Fruit fly (Drosophila melanogaster) whole organism, embryonic: Measurements from ENCODE around the gene beag.

Experiments
- Antp ChIP-seq: fragments of 200-800 bp; sonication (Bioruptor generic); optimal IDR thresholded peaks from 3 replicates; lab custom pipeline; 2016; ENCODE audit warnings: missing biosample characterization, missing genetic modification characterization
- Awh ChIP-seq: fragments of 200-800 bp; sonication (Bioruptor generic); IDR thresholded peaks from 2 replicates; pipeline ENCODE4, ENCODE4 v1.3.6; 2022; ENCODE audit warnings: missing biosample characterization, missing genetic modification characterization
- CG11247 ChIP-seq: fragments of 200-800 bp; sonication (Bioruptor generic); IDR thresholded peaks from 2 replicates; pipeline ENCODE4 v1.3.6; 2022; ENCODE audit warnings: missing biosample characterization, missing genetic modification characterization
- CG16815 ChIP-seq: fragments of 200-800 bp; sonication (Bioruptor generic); optimal IDR thresholded peaks from 3 replicates; lab custom pipeline; 2017; ENCODE audit warnings: missing biosample characterization, mild to moderate bottlenecking, missing genetic modification characterization
- CG1792 ChIP-seq: fragments of 200-800 bp; sonication (Bioruptor generic); optimal IDR thresholded peaks from 2 replicates; lab custom pipeline; 2016; ENCODE audit warnings: missing biosample characterization, missing genetic modification characterization
- CG2199 ChIP-seq: fragments of 200-800 bp; sonication (Bioruptor generic); IDR thresholded peaks from 3 replicates; pipeline ENCODE4 v1.3.6; 2022; ENCODE audit warnings: missing biosample characterization, missing genetic modification characterization
- CG2712 ChIP-seq: fragments of 200-800 bp; optimal IDR thresholded peaks from 3 replicates; lab custom pipeline; 2019; ENCODE audit warnings: missing biosample characterization, mild to moderate bottlenecking, missing genetic modification characterization, moderate library complexity
- CG3065 ChIP-seq: fragments of 200-800 bp; sonication (Bioruptor generic); optimal IDR thresholded peaks from 2 replicates; lab custom pipeline; 2016; ENCODE audit warnings: missing biosample characterization, missing genetic modification characterization
- CG32772 ChIP-seq: fragments of 200-800 bp; sonication (Bioruptor generic); IDR thresholded peaks from 2 replicates; pipeline ENCODE4 v1.3.6; 2022; ENCODE audit warnings: missing biosample characterization, missing genetic modification characterization
- CG33213 ChIP-seq: fragments of 200-800 bp; sonication (Bioruptor generic); optimal IDR thresholded peaks from 3 replicates; lab custom pipeline; 2016; ENCODE audit warnings: missing biosample characterization, missing genetic modification characterization
- CG3838 ChIP-seq: fragments of 200-800 bp; sonication (Bioruptor generic); optimal IDR thresholded peaks from 3 replicates; lab custom pipeline; 2016; ENCODE audit warnings: missing biosample characterization, missing genetic modification characterization
- CG42726 ChIP-seq: fragments of 200-800 bp; sonication (Bioruptor generic); IDR thresholded peaks from 2 replicates; pipeline ENCODE4 v1.3.6; 2022; ENCODE audit warnings: missing biosample characterization, missing genetic modification characterization; ENCODE audit not compliant: partially characterized antibody
- CG4360 ChIP-seq: fragments of 200-800 bp; sonication (Bioruptor generic); IDR thresholded peaks from 2 replicates; pipeline ENCODE4 v1.3.6; 2022; ENCODE audit warnings: missing biosample characterization, missing genetic modification characterization
- CG4424 ChIP-seq: fragments of 200-800 bp; sonication (Bioruptor generic); optimal IDR thresholded peaks from 3 replicates; lab custom pipeline; 2016; ENCODE audit warnings: missing biosample characterization, missing genetic modification characterization
- CG4730 ChIP-seq: fragments of 200-800 bp; sonication (Bioruptor generic); IDR thresholded peaks from 2 replicates; pipeline ENCODE4 v1.3.6; 2022; ENCODE audit warnings: missing biosample characterization, missing genetic modification characterization
- CG4854 ChIP-seq: fragments of 200-800 bp; sonication (Bioruptor generic); optimal IDR thresholded peaks from 2 replicates; lab custom pipeline; 2016; ENCODE audit warnings: missing biosample characterization, missing genetic modification characterization, inconsistent platforms
- CG5953 ChIP-seq: fragments of 200-800 bp; sonication (Bioruptor generic); IDR thresholded peaks from 2 replicates; pipeline ENCODE4 v1.3.6; 2022; ENCODE audit warnings: missing biosample characterization, missing genetic modification characterization
- CG6175 ChIP-seq: fragments of 200-800 bp; sonication (Bioruptor generic); IDR thresholded peaks from 3 replicates; pipeline ENCODE4 v1.3.6; 2022; ENCODE audit warnings: missing biosample characterization, missing genetic modification characterization
- CG7271 ChIP-seq: fragments of 200-800 bp; sonication (Bioruptor generic); optimal IDR thresholded peaks from 2 replicates; lab custom pipeline; 2018; ENCODE audit warnings: missing biosample characterization, mild to moderate bottlenecking, missing genetic modification characterization, moderate library complexity
- CG7963 ChIP-seq: fragments of 200-800 bp; sonication (Bioruptor generic); IDR thresholded peaks from 3 replicates; pipeline ENCODE4 v1.3.6; 2022; ENCODE audit warnings: missing biosample characterization, missing genetic modification characterization; ENCODE audit not compliant: partially characterized antibody
- CG8478 ChIP-seq: fragments of >200 bp; optimal IDR thresholded peaks from 2 replicates; lab custom pipeline; 2018
- CrebB ChIP-seq: fragments of 200-800 bp; sonication (Bioruptor generic); optimal IDR thresholded peaks from 3 replicates; lab custom pipeline; 2018; ENCODE audit warnings: missing biosample characterization, mild to moderate bottlenecking, missing genetic modification characterization
- Dad ChIP-seq: fragments of 200-800 bp; sonication (Bioruptor generic); optimal IDR thresholded peaks from 3 replicates; lab custom pipeline; 2016; ENCODE audit warnings: missing biosample characterization, missing genetic modification characterization
- Dfd ChIP-seq, 2 experiments: fragments of >200 bp; optimal IDR thresholded peaks; 2 replicates each; lab custom pipeline; 2017; ENCODE audit warnings: missing biosample characterization in 2 of 2, missing genetic modification characterization in 2 of 2
- HLH3B ChIP-seq: fragments of 200-800 bp; sonication (Bioruptor generic); IDR thresholded peaks from 2 replicates; pipeline ENCODE4 v1.3.6; 2022; ENCODE audit warnings: missing biosample characterization, missing genetic modification characterization
- Mad ChIP-seq: fragments of 200-800 bp; sonication (Bioruptor generic); optimal IDR thresholded peaks from 2 replicates; lab custom pipeline; 2016; ENCODE audit warnings: missing biosample characterization, missing genetic modification characterization
- NC2α ChIP-seq: fragments of 200-800 bp; sonication (Bioruptor generic); optimal IDR thresholded peaks from 2 replicates; lab custom pipeline; 2016; ENCODE audit warnings: missing biosample characterization, missing genetic modification characterization
- NC2β ChIP-seq: fragments of 200-800 bp; sonication (Bioruptor generic); optimal IDR thresholded peaks from 2 replicates; lab custom pipeline; 2016; ENCODE audit warnings: missing biosample characterization, missing genetic modification characterization
- Opbp ChIP-seq: fragments of 200-800 bp; sonication (Bioruptor generic); IDR thresholded peaks from 3 replicates; pipeline ENCODE4 v1.3.6; 2022; ENCODE audit warnings: missing biosample characterization, missing genetic modification characterization; ENCODE audit not compliant: partially characterized antibody
- Sry-δ ChIP-seq: fragments of 200-800 bp; sonication (Bioruptor generic); optimal IDR thresholded peaks from 2 replicates; lab custom pipeline; 2016; ENCODE audit warnings: missing biosample characterization, missing genetic modification characterization
- Ssrp ChIP-seq: fragments of 200-800 bp; sonication (Bioruptor generic); optimal IDR thresholded peaks from 2 replicates; lab custom pipeline; 2018; ENCODE audit warnings: missing biosample characterization, mild to moderate bottlenecking, missing genetic modification characterization, moderate library complexity
- ac ChIP-seq: fragments of 200-800 bp; sonication (Bioruptor generic); optimal IDR thresholded peaks from 3 replicates; lab custom pipeline; 2017; ENCODE audit warnings: missing biosample characterization, mild to moderate bottlenecking, missing genetic modification characterization
- al ChIP-seq: fragments of 200-800 bp; sonication (Bioruptor generic); IDR thresholded peaks from 2 replicates; pipeline ENCODE4 v1.3.6; 2022; ENCODE audit warnings: missing biosample characterization, missing genetic modification characterization
- aop ChIP-seq: fragments of 200-800 bp; sonication (Bioruptor generic); IDR thresholded peaks from 2 replicates; pipeline ENCODE4 v1.3.6; 2022; ENCODE audit warnings: missing biosample characterization, missing genetic modification characterization
- bowl ChIP-seq: fragments of 200-800 bp; sonication (Bioruptor generic); IDR thresholded peaks from 2 replicates; pipeline ENCODE4 v1.3.6; 2022; ENCODE audit warnings: missing biosample characterization, missing genetic modification characterization
- caup ChIP-seq: fragments of 200-800 bp; sonication (Bioruptor generic); optimal IDR thresholded peaks from 3 replicates; lab custom pipeline; 2017; ENCODE audit warnings: missing biosample characterization, mild to moderate bottlenecking, missing genetic modification characterization, moderate library complexity; ENCODE audit not compliant: severe bottlenecking
- cg ChIP-seq: fragments of 200-800 bp; sonication (Bioruptor generic); optimal IDR thresholded peaks from 3 replicates; lab custom pipeline; 2019; ENCODE audit warnings: missing biosample characterization, mild to moderate bottlenecking, missing genetic modification characterization, moderate library complexity
- crc ChIP-seq: fragments of 200-800 bp; sonication (Bioruptor generic); optimal IDR thresholded peaks from 2 replicates; lab custom pipeline; 2016; ENCODE audit warnings: missing biosample characterization, missing genetic modification characterization
- dpn ChIP-seq, 2 experiments: fragments of 200-800 bp; sonication (Bioruptor generic); optimal IDR thresholded peaks; 3 replicates each; lab custom pipeline; 2016; ENCODE audit warnings: missing biosample characterization in 2 of 2, missing genetic modification characterization in 2 of 2
- fd64A ChIP-seq: fragments of 200-800 bp; sonication (Bioruptor generic); optimal IDR thresholded peaks from 3 replicates; lab custom pipeline; 2018; ENCODE audit warnings: missing biosample characterization, mild to moderate bottlenecking, missing genetic modification characterization
- gfzf ChIP-seq: fragments of 200-800 bp; sonication (Bioruptor generic); optimal IDR thresholded peaks from 2 replicates; lab custom pipeline; 2016; ENCODE audit warnings: missing biosample characterization, mild to moderate bottlenecking, missing genetic modification characterization, moderate library complexity
- knrl ChIP-seq: fragments of 200-800 bp; sonication (Bioruptor generic); IDR thresholded peaks from 3 replicates; pipeline ENCODE4 v1.3.6; 2022; ENCODE audit warnings: missing biosample characterization, missing genetic modification characterization; ENCODE audit not compliant: partially characterized antibody
- lmd ChIP-seq: fragments of 200-800 bp; sonication (Bioruptor generic); IDR thresholded peaks from 2 replicates; pipeline ENCODE4 v1.3.6; 2022; ENCODE audit warnings: missing biosample characterization, missing genetic modification characterization
- luna ChIP-seq: fragments of 200-800 bp; sonication (Bioruptor generic); optimal IDR thresholded peaks from 2 replicates; lab custom pipeline; 2016; ENCODE audit warnings: missing biosample characterization, missing genetic modification characterization
- org-1 ChIP-seq: fragments of 200-800 bp; sonication (Bioruptor generic); optimal IDR thresholded peaks from 2 replicates; lab custom pipeline; 2017; ENCODE audit warnings: missing biosample characterization, missing genetic modification characterization
- prd ChIP-seq, 3 experiments: fragments of >200 bp in 2 of 3; fragments of 200-800 bp in 1 of 3; sonication (Bioruptor generic) in 1 of 3; optimal IDR thresholded peaks in 2 of 3; IDR thresholded peaks in 1 of 3; 2 replicates in 2 of 3; 3 replicates in 1 of 3; pipeline versions ENCODE4 v1.3.6 to Lab custom; 2017 to 2022; ENCODE audit warnings: missing biosample characterization in 1 of 3, missing genetic modification characterization in 1 of 3
- psq ChIP-seq: fragments of 200-800 bp; sonication (Bioruptor generic); optimal IDR thresholded peaks from 2 replicates; lab custom pipeline; 2017; ENCODE audit warnings: missing biosample characterization, missing genetic modification characterization
- ro ChIP-seq: fragments of 200-800 bp; sonication (Bioruptor generic); IDR thresholded peaks from 2 replicates; pipeline ENCODE4 v1.3.6; 2022; ENCODE audit warnings: missing biosample characterization, missing genetic modification characterization
- sim ChIP-seq: fragments of 200-800 bp; sonication (Bioruptor generic); IDR thresholded peaks from 2 replicates; pipeline ENCODE4 v1.3.6; 2022; ENCODE audit warnings: missing biosample characterization, missing genetic modification characterization
- stwl ChIP-seq: fragments of 200-800 bp; sonication (Bioruptor generic); optimal IDR thresholded peaks from 3 replicates; lab custom pipeline; 2018; ENCODE audit warnings: missing biosample characterization, mild to moderate bottlenecking, missing genetic modification characterization, moderate library complexity
- tgo ChIP-seq: fragments of 200-800 bp; sonication (Bioruptor generic); IDR thresholded peaks from 3 replicates; pipeline ENCODE4 v1.3.6; 2022; ENCODE audit warnings: missing biosample characterization, missing genetic modification characterization
- wek ChIP-seq: fragments of 200-800 bp; sonication (Bioruptor generic); optimal IDR thresholded peaks from 3 replicates; lab custom pipeline; 2018; ENCODE audit warnings: missing biosample characterization, mild to moderate bottlenecking, missing genetic modification characterization, moderate library complexity

The beag gene

DNA sequence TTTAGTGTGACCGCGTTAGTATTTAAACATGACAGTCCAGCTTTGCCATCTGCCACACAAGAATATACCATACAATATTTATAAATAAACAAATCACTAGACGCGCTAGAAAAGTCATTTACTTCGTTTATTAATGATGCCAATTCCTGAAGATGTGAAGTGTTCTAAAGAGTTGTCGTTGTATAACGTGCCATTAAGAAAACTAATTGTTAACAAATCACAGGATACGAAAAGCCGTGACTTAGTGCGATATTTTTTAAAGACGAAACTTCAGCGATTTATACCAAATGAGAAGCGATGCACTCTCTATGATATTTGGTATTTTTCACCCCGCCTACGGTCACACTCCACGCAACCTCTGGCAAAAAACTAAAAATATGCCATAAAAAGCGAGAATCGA, 25.4 kb downstream of the beag start, which contains the start of gene neur (continued):
- no peak for TF ChIP-seq crc (GFP tag; lab: Kevin White, UChicago)
- TF ChIP-seq CrebB, result peak; percentile 18
- TF ChIP-seq CG6175 (GFP tag; lab: Robert Waterston, UW), result no peak
- no peak for TF ChIP-seq sim
- TF ChIP-seq CG8478, result no peak
- TF ChIP-seq al, result no peak
- no peak for TF ChIP-seq CG2199 (GFP tag; lab: Robert Waterston, UW)
- no peak for TF ChIP-seq wek (GFP tag; lab: Kevin White, UChicago)
- peak; percentile 1 for TF ChIP-seq CG4424 (GFP tag; lab: Kevin White, UChicago)
- TF ChIP-seq Mad (GFP tag; lab: Kevin White, UChicago), result no peak
- peak; percentile 26 for TF ChIP-seq NC2β
- peak; percentile 42 for TF ChIP-seq CG2712 (tag; lab: Kevin White, UChicago)
- no peak for TF ChIP-seq CG32772 (GFP tag; lab: Robert Waterston, UW)
- no peak for TF ChIP-seq CG5953
- no peak for TF ChIP-seq fd64A (GFP tag; lab: Kevin White, UChicago)
- no peak for TF ChIP-seq lmd (GFP tag; lab: Robert Waterston, UW)
- TF ChIP-seq org-1 (GFP tag; lab: Kevin White, UChicago), result no peak
- TF ChIP-seq caup, result no peak
- TF ChIP-seq CG4730 (GFP tag; lab: Robert Waterston, UW), result no peak
- no peak for TF ChIP-seq bowl (GFP tag; lab: Robert Waterston, UW)
- no peak for TF ChIP-seq CG3065 (GFP tag; lab: Kevin White, UChicago)
- peak; percentile 82 for TF ChIP-seq knrl
- TF ChIP-seq Opbp (GFP tag; lab: Robert Waterston, UW), result peak; percentile 78
- TF ChIP-seq CG1792 (GFP tag; lab: Kevin White, UChicago), result no peak
- no peak for TF ChIP-seq ro (GFP tag; lab: Robert Waterston, UW)
- TF ChIP-seq Dad, result no peak
- peak; percentile 74 for TF ChIP-seq Sry-δ (GFP tag; lab: Kevin White, UChicago)
- peak; percentile 91 for TF ChIP-seq gfzf
- no peak for TF ChIP-seq Awh (GFP tag; lab: Robert Waterston, UW)
- TF ChIP-seq stwl (tag; lab: Kevin White, UChicago), result peak; percentile 94
- no peak for TF ChIP-seq psq (GFP tag; lab: Kevin White, UChicago)
- TF ChIP-seq tgo (GFP tag; lab: Robert Waterston, UW), result peak; percentile 29; the same call in 2 of the 3 replicates
- TF ChIP-seq CG7271, result no peak
- no peak for TF ChIP-seq NC2α
- peak; percentile 14 to 29 for TF ChIP-seq dpn (GFP tag; optimal IDR thresholded peaks at IDR 0.05; lab: Kevin White, UChicago)
- no peak for TF ChIP-seq CG4360 (GFP tag; lab: Robert Waterston, UW)
- no peak for TF ChIP-seq aop
- no peak for TF ChIP-seq CG3838 (GFP tag; lab: Kevin White, UChicago)
- peak; percentile 64 for TF ChIP-seq CG33213 (GFP tag; lab: Kevin White, UChicago)
- TF ChIP-seq CG11247 (GFP tag; lab: Robert Waterston, UW), result no peak
- no peak for TF ChIP-seq Dfd (GFP tag; optimal IDR thresholded peaks at IDR 0.05; lab: Kevin White, UChicago)
- TF ChIP-seq Ssrp, result peak; percentile 2
- TF ChIP-seq luna (GFP tag; lab: Kevin White, UChicago), result no peak
- no peak for TF ChIP-seq Antp (GFP tag; lab: Kevin White, UChicago)
- 0 out of 2 replicates have a peak, but pooled peaks have one; percentile 35 for TF ChIP-seq CG42726
- TF ChIP-seq prd (optimal IDR thresholded peaks at IDR 0.05; lab: Kevin White, UChicago), result no peak
- no peak for TF ChIP-seq prd (GFP tag; IDR thresholded peaks at IDR 0.05; lab: Robert Waterston, UW)
- TF ChIP-seq cg (GFP tag; lab: Kevin White, UChicago), result no peak
- TF ChIP-seq HLH3B (GFP tag; lab: Robert Waterston, UW), result no peak
- peak; percentile 40; the same call in 1 of the 3 replicates for TF ChIP-seq CG7963 (GFP tag; lab: Robert Waterston, UW)
- TF ChIP-seq CG4854 (GFP tag; lab: Kevin White, UChicago), result peak; percentile 35
- TF ChIP-seq ac (GFP tag; lab: Kevin White, UChicago), result no peak
- no peak for TF ChIP-seq CG16815 (GFP tag; lab: Kevin White, UChicago)
